Worm (Caenorhabditis elegans) whole organism, midembryonic: ENCODE data around the gene hacl-1.

Experiments
- flt-1 ChIP-seq: fragments of 200-800 bp; sonication (Bioruptor generic); IDR thresholded peaks from 2 replicates; pipeline ENCODE4 v1.3.6; 2022; ENCODE audit warnings: missing genetic modification characterization, missing compliant biosample characterization
- klf-2 ChIP-seq: fragments of 200-800 bp; sonication (Bioruptor generic); conservative IDR thresholded peaks from 2 replicates; pipeline ENCODE4 v1.3.6; 2022; ENCODE audit warnings: missing genetic modification reagents, missing genetic modification characterization, missing compliant biosample characterization
- med-1 ChIP-seq: sonication (generic microtip); optimal IDR thresholded peaks from 2 replicates; lab custom pipeline; 2017; ENCODE audit warnings: missing genetic modification characterization, mild to moderate bottlenecking, missing compliant biosample characterization, antibody characterized with exemption, missing genetic modification reagents; ENCODE audit not compliant: insufficient read depth
- ztf-23 ChIP-seq: fragments of 200-800 bp; sonication (Bioruptor generic); IDR thresholded peaks from 2 replicates; pipeline ENCODE4 v1.3.6; 2022; ENCODE audit warnings: missing genetic modification reagents, missing genetic modification characterization, missing compliant biosample characterization
- ztf-29 ChIP-seq: fragments of 200-800 bp; sonication (Bioruptor generic); IDR thresholded peaks from 2 replicates; pipeline ENCODE4 v1.3.6; 2022; ENCODE audit warnings: missing genetic modification reagents, missing genetic modification characterization, missing compliant biosample characterization

- TF ChIP-seq med-1 (GFP tag; lab: Kevin White, UChicago): no peak
- TF ChIP-seq klf-2 (GFP tag; lab: Robert Waterston, UW): no peak
- TF ChIP-seq ztf-29: no peak
- no peak for TF ChIP-seq ztf-23 (GFP tag; lab: Robert Waterston, UW)
- no peak for TF ChIP-seq flt-1 (GFP tag; lab: Robert Waterston, UW)
Measured at ce11 chrII:11512921-11513320, 20.2 kb upstream of the hacl-1 start.
